Worm (Caenorhabditis elegans) whole organism, L3 larva: ENCODE results near the gene T04B8.1.

Source experiments
- R02D3.7 ChIP-seq: fragments of 150-350 bp; optimal IDR thresholded peaks from 2 replicates; lab custom pipeline; 2014; ENCODE audit warnings: missing biosample characterization, missing genetic modification characterization
- ZK546.5 ChIP-seq: sonication (generic microtip); optimal IDR thresholded peaks from 2 replicates; lab custom pipeline; 2017; ENCODE audit warnings: missing biosample characterization, missing genetic modification characterization
- aly-2 ChIP-seq: fragments of 150-350 bp; optimal IDR thresholded peaks from 2 replicates; lab custom pipeline; 2014; ENCODE audit warnings: missing biosample characterization, missing genetic modification characterization
- ama-1 ChIP-seq: fragments of 150-350 bp; optimal IDR thresholded peaks from 2 replicates; lab custom pipeline; 2018
- ceh-28 ChIP-seq: fragments of 150-350 bp; optimal IDR thresholded peaks from 2 replicates; lab custom pipeline; 2014; ENCODE audit warnings: missing biosample characterization, missing genetic modification reagents, missing genetic modification characterization
- ceh-82 ChIP-seq: fragments of 150-350 bp; optimal IDR thresholded peaks from 2 replicates; lab custom pipeline; 2014; ENCODE audit warnings: missing biosample characterization, missing genetic modification characterization
- egl-27 ChIP-seq: sonication (generic microtip); optimal IDR thresholded peaks from 4 replicates; lab custom pipeline; 2017; ENCODE audit warnings: missing biosample characterization, missing genetic modification reagents, missing genetic modification characterization
- egl-5 ChIP-seq: fragments of 150-350 bp; optimal IDR thresholded peaks from 2 replicates; lab custom pipeline; 2017; ENCODE audit warnings: missing biosample characterization, missing genetic modification reagents, missing genetic modification characterization, inconsistent platforms
- elt-1 ChIP-seq: fragments of 150-350 bp; optimal IDR thresholded peaks from 2 replicates; lab custom pipeline; 2014; ENCODE audit warnings: missing biosample characterization, missing genetic modification characterization
- elt-2 ChIP-seq: sonication (generic microtip); optimal IDR thresholded peaks from 2 replicates; lab custom pipeline; 2016; ENCODE audit warnings: missing genetic modification reagents, mild to moderate bottlenecking, missing genetic modification characterization, missing compliant biosample characterization
- elt-3 ChIP-seq, 3 experiments: fragments of 150-350 bp in 1 of 3; sonication (generic microtip) in 2 of 3; optimal IDR thresholded peaks; 2 replicates in 2 of 3; 4 replicates in 1 of 3; lab custom pipeline; 2014 to 2017; ENCODE audit warnings: missing biosample characterization in 3 of 3, missing genetic modification characterization in 3 of 3
- fkh-10 ChIP-seq: sonication (generic microtip); optimal IDR thresholded peaks from 2 replicates; lab custom pipeline; 2017; ENCODE audit warnings: missing biosample characterization, missing genetic modification reagents, missing genetic modification characterization
- hmg-11 ChIP-seq: sonication (generic microtip); optimal IDR thresholded peaks from 2 replicates; lab custom pipeline; 2016; ENCODE audit warnings: missing genetic modification characterization, missing compliant biosample characterization
- jun-1 ChIP-seq: fragments of 150-350 bp; optimal IDR thresholded peaks from 2 replicates; lab custom pipeline; 2014; ENCODE audit warnings: missing biosample characterization, missing genetic modification reagents, missing genetic modification characterization
- lin-15B ChIP-seq: fragments of 150-350 bp; optimal IDR thresholded peaks from 2 replicates; lab custom pipeline; 2014; ENCODE audit warnings: missing biosample characterization, missing genetic modification characterization
- lin-39 ChIP-seq: fragments of 150-350 bp; optimal IDR thresholded peaks from 2 replicates; lab custom pipeline; 2018; ENCODE audit warnings: missing biosample characterization, missing genetic modification reagents, missing genetic modification characterization
- lsy-12 ChIP-seq: sonication (generic microtip); optimal IDR thresholded peaks from 2 replicates; lab custom pipeline; 2016; ENCODE audit warnings: mild to moderate bottlenecking, missing genetic modification characterization, missing compliant biosample characterization
- mdl-1 ChIP-seq: fragments of 150-350 bp; optimal IDR thresholded peaks from 2 replicates; lab custom pipeline; 2014; ENCODE audit warnings: missing biosample characterization, missing genetic modification characterization
- mml-1 ChIP-seq: fragments of 150-350 bp; sonication (generic microtip); optimal IDR thresholded peaks from 3 replicates; lab custom pipeline; 2014; ENCODE audit warnings: missing biosample characterization, missing genetic modification characterization
- nhr-12 ChIP-seq: fragments of 150-350 bp; optimal IDR thresholded peaks from 2 replicates; lab custom pipeline; 2014; ENCODE audit warnings: missing biosample characterization, missing genetic modification characterization
- nhr-23 ChIP-seq: fragments of 150-350 bp; optimal IDR thresholded peaks from 2 replicates; lab custom pipeline; 2014; ENCODE audit warnings: missing biosample characterization, missing genetic modification reagents, missing genetic modification characterization
- nhr-237 ChIP-seq: fragments of 150-350 bp; optimal IDR thresholded peaks from 2 replicates; lab custom pipeline; 2014; ENCODE audit warnings: missing biosample characterization, missing genetic modification characterization
- nhr-25 ChIP-seq: sonication (generic microtip); optimal IDR thresholded peaks from 2 replicates; lab custom pipeline; 2017; ENCODE audit warnings: missing biosample characterization, missing genetic modification characterization
- nhr-67 ChIP-seq: fragments of 150-350 bp; optimal IDR thresholded peaks from 2 replicates; lab custom pipeline; 2014; ENCODE audit warnings: missing biosample characterization, missing genetic modification characterization
- nhr-77 ChIP-seq: fragments of 150-350 bp; optimal IDR thresholded peaks from 2 replicates; lab custom pipeline; 2014; ENCODE audit warnings: missing biosample characterization, missing genetic modification characterization
- sea-2 ChIP-seq: fragments of 150-350 bp; sonication (generic microtip); optimal IDR thresholded peaks from 4 replicates; lab custom pipeline; 2014; ENCODE audit warnings: missing biosample characterization, missing genetic modification reagents, missing genetic modification characterization
- skn-1 ChIP-seq: fragments of 150-350 bp; optimal IDR thresholded peaks from 2 replicates; lab custom pipeline; 2014; ENCODE audit warnings: missing biosample characterization, missing genetic modification characterization
- snpc-4 ChIP-seq: fragments of 150-350 bp; optimal IDR thresholded peaks from 2 replicates; lab custom pipeline; 2014; ENCODE audit warnings: missing biosample characterization, missing genetic modification characterization
- tbx-2 ChIP-seq: sonication (generic microtip); optimal IDR thresholded peaks from 2 replicates; lab custom pipeline; 2016; ENCODE audit warnings: mild to moderate bottlenecking, missing genetic modification characterization, missing compliant biosample characterization
- unc-39 ChIP-seq: sonication (generic microtip); optimal IDR thresholded peaks from 4 replicates; lab custom pipeline; 2017; ENCODE audit warnings: missing biosample characterization, missing genetic modification characterization
- unc-62 ChIP-seq: fragments of 150-350 bp; sonication (generic microtip); optimal IDR thresholded peaks from 4 replicates; lab custom pipeline; 2014; ENCODE audit warnings: missing biosample characterization, missing genetic modification reagents, missing genetic modification characterization
- zag-1 ChIP-seq: fragments of 150-350 bp; optimal IDR thresholded peaks from 2 replicates; lab custom pipeline; 2014; ENCODE audit warnings: missing biosample characterization, missing genetic modification characterization
- ztf-11 ChIP-seq: fragments of 150-350 bp; optimal IDR thresholded peaks from 2 replicates; lab custom pipeline; 2014; ENCODE audit warnings: missing biosample characterization, missing genetic modification characterization
- ztf-4 ChIP-seq: fragments of 150-350 bp; optimal IDR thresholded peaks from 2 replicates; lab custom pipeline; 2014; ENCODE audit warnings: missing biosample characterization, missing genetic modification characterization

T04B8.1 gene

DNA sequence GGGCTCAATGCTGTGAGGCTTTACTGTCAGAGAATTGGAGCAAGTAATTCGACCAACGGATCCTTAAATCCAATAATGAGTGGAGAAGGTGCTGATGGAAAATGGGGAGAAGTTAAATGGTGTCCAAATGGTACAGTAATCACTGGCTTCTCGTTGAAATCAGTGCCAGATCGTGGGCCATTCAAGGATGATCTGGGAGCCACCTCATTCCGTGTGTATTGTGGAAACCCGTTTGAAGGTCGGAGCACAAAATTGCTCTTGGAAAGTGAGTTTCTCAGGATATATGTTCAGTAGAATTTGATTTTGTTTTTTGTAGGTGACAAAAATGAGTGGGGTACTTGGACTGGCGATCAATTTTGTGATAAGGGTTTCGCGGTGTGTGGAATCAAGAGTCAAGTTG, 41.7 kb downstream of the T04B8.1 start:
- TF ChIP-seq snpc-4 (no peak), aly-2 (no peak), hmg-11 (tag; lab: Kevin White, UChicago) (no peak), jun-1 (no peak), ztf-11 (tag; lab: Kevin White, UChicago) (no peak), ceh-82 (no peak), ztf-4 (no peak), egl-5 (tag; lab: Kevin White, UChicago) (no peak), R02D3.7 (no peak)

DNA sequence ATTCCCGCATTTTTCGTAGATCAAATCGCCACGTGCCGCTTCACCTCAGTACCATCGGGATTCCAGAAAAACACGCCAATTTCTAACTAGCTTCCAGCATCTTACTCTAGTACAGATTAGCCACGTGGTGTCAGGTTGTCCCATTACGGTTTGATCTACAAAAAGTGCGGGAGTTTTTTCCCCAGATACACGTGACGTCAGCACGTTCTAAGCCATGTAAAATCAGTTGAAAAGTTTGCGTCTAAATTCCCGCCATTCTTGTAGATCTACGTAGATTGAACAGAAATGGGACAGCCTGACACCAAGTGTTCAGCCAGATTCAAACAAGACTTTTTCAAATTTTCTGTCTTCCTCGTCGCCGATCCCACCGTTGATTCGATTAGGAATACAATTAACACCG, 44.5 kb downstream of the T04B8.1 start, which contains the start of gene T02H6.9:
TSS of gene T02H6.9 (plus strand) at position 301 of the 400 bp plus-strand sequence.
- no peak for TF ChIP-seq unc-62 (GFP tag; lab: Kevin White, UChicago)
- TF ChIP-seq egl-5 (tag; lab: Kevin White, UChicago): no peak
- no peak for TF ChIP-seq elt-3 (tag; optimal IDR thresholded peaks at IDR 0.05; lab: Kevin White, UChicago)
- TF ChIP-seq elt-1 (tag; lab: Kevin White, UChicago): no peak
- no peak for TF ChIP-seq ama-1 (lab: Kevin White, UChicago)
- TF ChIP-seq, all 47 proteins: peak for 0

DNA sequence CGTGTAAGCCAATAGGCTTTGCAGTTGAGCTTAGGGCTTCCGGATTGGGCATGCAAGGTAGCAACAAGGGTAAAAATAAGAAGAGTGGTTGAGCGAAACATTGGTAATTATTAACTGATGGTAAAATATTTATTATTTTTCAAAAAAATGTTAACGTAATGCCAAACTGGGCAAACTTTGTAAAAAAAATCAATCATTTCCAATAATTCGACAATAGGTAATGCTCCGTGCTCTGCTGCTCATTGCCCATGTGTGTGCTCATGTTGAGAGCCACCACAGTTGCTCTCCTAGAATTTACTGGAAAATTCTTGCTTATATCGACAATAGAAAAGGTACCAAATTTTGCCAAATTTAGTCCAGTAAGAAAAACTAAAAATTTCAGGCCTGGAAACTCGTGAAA, 46.5 kb downstream of the T04B8.1 start, which contains the start of the genes T02H6.10 and T02H6.8:
TSS of gene T02H6.10 (minus strand) at position 101 of the 400 bp plus-strand sequence.
TSS of gene T02H6.8 (plus strand) at position 221 of the 400 bp plus-strand sequence.
- TF ChIP-seq unc-39 (no peak), lin-39 (tag; lab: Kevin White, UChicago) (no peak), mml-1 (tag; lab: Kevin White, UChicago) (no peak)
- TF ChIP-seq, all 47 proteins: peak for 0

- TF ChIP-seq sea-2 (GFP tag; lab: Kevin White, UChicago) (no peak), elt-2 (tag; lab: Kevin White, UChicago) (no peak), ceh-82 (no peak), zag-1 (tag; lab: Kevin White, UChicago) (no peak), ceh-28 (tag; lab: Kevin White, UChicago) (no peak), mdl-1 (tag; lab: Kevin White, UChicago) (no peak)
These were observed 48.2 kb downstream of the T04B8.1 start, which contains the start of gene T02H6.7 for ce11 chrII:682326-682725. TSS of gene T02H6.7 (plus strand) at chrII:682626.

DNA sequence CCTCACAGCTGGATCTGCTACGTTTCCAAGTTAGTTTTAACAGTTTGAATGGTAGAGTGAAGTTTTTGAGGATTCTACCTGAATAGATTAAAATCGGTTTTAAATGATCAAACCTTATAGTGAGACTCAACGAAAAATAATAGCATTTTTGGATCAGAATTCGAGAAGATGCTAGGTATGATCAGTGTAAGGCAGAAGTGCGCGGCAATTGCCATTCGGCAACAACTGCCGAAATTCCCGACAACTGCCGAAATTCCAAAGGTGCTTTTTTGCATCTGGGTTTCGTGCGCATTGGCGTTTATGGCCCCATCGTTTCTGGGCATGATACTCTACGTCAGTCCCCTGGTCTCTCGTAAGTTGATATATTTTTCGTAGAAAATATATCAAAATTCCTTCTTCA, 49.4 kb downstream of the T04B8.1 start, which contains the start of gene T02H6.6:
TSS of gene T02H6.6 (plus strand) at position 301 of the 400 bp plus-strand sequence.
- TF ChIP-seq ceh-28 (tag; lab: Kevin White, UChicago): no peak
- no peak for TF ChIP-seq unc-39
- no peak for TF ChIP-seq lin-39 (tag; lab: Kevin White, UChicago)
- TF ChIP-seq nhr-67 (tag; lab: Kevin White, UChicago): no peak
- no peak for TF ChIP-seq skn-1 (tag; lab: Kevin White, UChicago)
- TF ChIP-seq elt-1 (tag; lab: Kevin White, UChicago): no peak
- TF ChIP-seq fkh-10 (GFP tag; lab: Kevin White, UChicago): no peak
- TF ChIP-seq elt-2 (tag; lab: Kevin White, UChicago): no peak
- TF ChIP-seq egl-27 (tag; lab: Kevin White, UChicago): no peak
- no peak for TF ChIP-seq hmg-11 (tag; lab: Kevin White, UChicago)
- TF ChIP-seq mml-1 (tag; lab: Kevin White, UChicago): no peak
- no peak for TF ChIP-seq elt-3 (tag; optimal IDR thresholded peaks at IDR 0.05; lab: Kevin White, UChicago)
- TF ChIP-seq nhr-12: no peak
- no peak for TF ChIP-seq lin-15B (tag; lab: Kevin White, UChicago)

DNA sequence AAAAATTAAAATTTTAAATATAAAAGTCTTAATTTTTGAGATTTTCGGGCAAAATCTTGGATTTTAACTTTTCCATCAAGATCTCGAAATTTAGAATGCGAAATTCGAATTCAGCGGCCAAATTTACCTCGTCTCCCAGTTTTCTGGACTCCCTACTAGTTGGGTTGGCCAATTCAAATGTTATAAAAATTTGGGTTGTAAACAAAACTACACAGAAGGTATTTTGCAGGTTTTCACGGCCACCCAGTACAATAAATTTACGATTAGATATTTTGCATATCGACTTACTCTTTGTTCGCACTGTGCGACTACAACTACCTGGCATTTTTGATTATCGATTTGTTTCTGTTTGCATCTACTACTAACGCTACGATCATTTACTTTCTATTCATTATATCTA, 50.7 kb downstream of the T04B8.1 start, which contains the start of gene T02H6.5:
TSS of gene T02H6.5 (plus strand) at position 301 of the 400 bp plus-strand sequence.
- TF ChIP-seq elt-3 (tag; optimal IDR thresholded peaks at IDR 0.05; lab: Kevin White, UChicago) (no peak), R02D3.7 (no peak), lin-39 (tag; lab: Kevin White, UChicago) (no peak), fkh-10 (GFP tag; lab: Kevin White, UChicago) (no peak), nhr-237 (no peak), nhr-23 (tag; lab: Kevin White, UChicago) (no peak), jun-1 (no peak), aly-2 (no peak), skn-1 (tag; lab: Kevin White, UChicago) (no peak), nhr-25 (no peak), tbx-2 (tag; lab: Kevin White, UChicago) (no peak), ZK546.5 (no peak), elt-1 (tag; lab: Kevin White, UChicago) (no peak), unc-62 (GFP tag; lab: Kevin White, UChicago) (no peak), lsy-12 (tag; lab: Kevin White, UChicago) (no peak), snpc-4 (no peak), nhr-67 (tag; lab: Kevin White, UChicago) (no peak), elt-2 (tag; lab: Kevin White, UChicago) (no peak), nhr-77 (no peak), ztf-4 (no peak)
